Worm (Caenorhabditis elegans) whole organism, late embryonic: Measurements from ENCODE around the gene K07E3.4.

Experiments
- F13H6.1 ChIP-seq: sonication (generic microtip); optimal IDR thresholded peaks from 2 replicates; lab custom pipeline; 2016; ENCODE audit warnings: missing genetic modification characterization, missing compliant biosample characterization
- ahr-1 ChIP-seq: sonication (generic microtip); optimal IDR thresholded peaks from 2 replicates; lab custom pipeline; 2016; ENCODE audit warnings: missing genetic modification characterization, missing compliant biosample characterization
- ceh-30 ChIP-seq: fragments of 150-350 bp; optimal IDR thresholded peaks from 2 replicates; lab custom pipeline; 2014; ENCODE audit warnings: missing biosample characterization, missing genetic modification characterization
- ceh-34 ChIP-seq: sonication (generic microtip); optimal IDR thresholded peaks from 2 replicates; lab custom pipeline; 2016; ENCODE audit warnings: mild to moderate bottlenecking, missing genetic modification characterization, missing compliant biosample characterization
- che-1 ChIP-seq: sonication (generic microtip); optimal IDR thresholded peaks from 2 replicates; lab custom pipeline; 2016; ENCODE audit warnings: mild to moderate bottlenecking, missing genetic modification characterization, missing compliant biosample characterization
- ets-4 ChIP-seq: sonication (generic microtip); optimal IDR thresholded peaks from 2 replicates; lab custom pipeline; 2016; ENCODE audit warnings: missing genetic modification characterization, missing compliant biosample characterization
- fkh-10 ChIP-seq: fragments of 150-350 bp; optimal IDR thresholded peaks from 2 replicates; lab custom pipeline; 2014; ENCODE audit warnings: missing biosample characterization, missing genetic modification reagents, missing genetic modification characterization
- hlh-30 ChIP-seq: sonication (generic microtip); optimal IDR thresholded peaks from 2 replicates; lab custom pipeline; 2017; ENCODE audit warnings: antibody characterized with exemption, missing genetic modification characterization, missing compliant biosample characterization; ENCODE audit not compliant: insufficient read depth
- hlh-8 ChIP-seq: sonication (generic microtip); optimal IDR thresholded peaks from 2 replicates; lab custom pipeline; 2016; ENCODE audit warnings: missing genotype, missing genetic modification characterization, missing compliant biosample characterization
- nhr-11 ChIP-seq: fragments of 150-350 bp; optimal IDR thresholded peaks from 2 replicates; lab custom pipeline; 2014; ENCODE audit warnings: missing biosample characterization, missing genetic modification characterization
- pha-4 ChIP-seq: fragments of 150-350 bp; optimal IDR thresholded peaks from 2 replicates; lab custom pipeline; 2018; ENCODE audit warnings: missing biosample characterization, missing genetic modification reagents, missing genetic modification characterization
- syd-9 ChIP-seq: sonication (generic microtip); optimal IDR thresholded peaks from 2 replicates; lab custom pipeline; 2016; ENCODE audit warnings: mild to moderate bottlenecking, missing genetic modification characterization, moderate library complexity, missing compliant biosample characterization
- unc-55 ChIP-seq: sonication (generic microtip); optimal IDR thresholded peaks from 2 replicates; lab custom pipeline; 2017; ENCODE audit warnings: missing biosample characterization, missing genetic modification reagents, missing genetic modification characterization

ce11 chrX:8037365-8037764 is 46.5 kb downstream of the K07E3.4 start:
- no peak for TF ChIP-seq fkh-10 (GFP tag; lab: Kevin White, UChicago)
- TF ChIP-seq syd-9 (tag; lab: Kevin White, UChicago): no peak
- TF ChIP-seq che-1 (tag; lab: Kevin White, UChicago): no peak
- no peak for TF ChIP-seq unc-55 (GFP tag; lab: Kevin White, UChicago)
- no peak for TF ChIP-seq ahr-1 (tag; lab: Kevin White, UChicago)
- no peak for TF ChIP-seq hlh-30
- TF ChIP-seq nhr-11 (tag; lab: Kevin White, UChicago): no peak
- no peak for TF ChIP-seq ceh-34 (tag; lab: Kevin White, UChicago)
- no peak for TF ChIP-seq ets-4 (tag; lab: Kevin White, UChicago)
- TF ChIP-seq hlh-8 (tag; lab: Kevin White, UChicago): no peak
- no peak for TF ChIP-seq pha-4 (tag; lab: Kevin White, UChicago)
- no peak for TF ChIP-seq ceh-30 (tag; lab: Kevin White, UChicago)
- no peak for TF ChIP-seq F13H6.1
